Fruit fly (Drosophila melanogaster): Measurements from ENCODE around the gene sowah.

The sowah gene

dm6 chr3L:12572366-12572765, at the start of gene sowah (continued):
- TF ChIP-seq p53 (GFP tag; optimal IDR thresholded peaks at IDR 0.05) (peak; percentile 33), NC2α (GFP tag; optimal IDR thresholded peaks at IDR 0.05) (no peak), sug (tag; optimal IDR thresholded peaks at IDR 0.05) (peak; percentile 55), cg (GFP tag; optimal IDR thresholded peaks at IDR 0.05) (no peak), Sry-δ (GFP tag; optimal IDR thresholded peaks at IDR 0.05) (peak; percentile 52), HmgD (GFP tag; optimal IDR thresholded peaks at IDR 0.05) (peak; percentile 94), CG10366 (GFP tag; IDR thresholded peaks at IDR 0.05) (peak; percentile 36; the same call in 1 of the 2 replicates), CG14014 (GFP tag; IDR thresholded peaks at IDR 0.05) (no peak; the same call in 1 of the 2 replicates), CG34376 (GFP tag; optimal IDR thresholded peaks at IDR 0.05) (no peak), prd (optimal IDR thresholded peaks at IDR 0.05) (no peak), prd (GFP tag; IDR thresholded peaks at IDR 0.05) (peak; percentile 45; the same call in 1 of the 3 replicates), CG2202 (tag; optimal IDR thresholded peaks at IDR 0.05) (no peak), pan (optimal IDR thresholded peaks at IDR 0.05) (no peak), pan (GFP tag; optimal IDR thresholded peaks at IDR 0.05 in 1 of 2, IDR thresholded peaks at IDR 0.05 in 1 of 2) (no peak), yki (optimal IDR thresholded peaks at IDR 0.05) (no peak), CG7987 (GFP tag; optimal IDR thresholded peaks at IDR 0.05) (peak; percentile 43), ato (GFP tag; IDR thresholded peaks at IDR 0.05; ENCODE audit: partially characterized antibody) (peak; percentile 48; the same call in 1 of the 2 replicates), CG12659 (GFP tag; optimal IDR thresholded peaks at IDR 0.05) (peak; percentile 67), CG43689 (GFP tag; IDR thresholded peaks at IDR 0.05) (no peak), ATbp (GFP tag; optimal IDR thresholded peaks at IDR 0.05) (no peak), pum (GFP tag; optimal IDR thresholded peaks at IDR 0.05) (no peak), Ets97D (GFP tag; optimal IDR thresholded peaks at IDR 0.05) (peak; percentile 77), kay (GFP tag; optimal IDR thresholded peaks at IDR 0.05) (peak; percentile 100), esg (GFP tag; conservative IDR thresholded peaks at IDR 0.05) (no peak), toy (GFP tag; IDR thresholded peaks at IDR 0.05) (no peak), trh (GFP tag; optimal IDR thresholded peaks at IDR 0.05) (peak; percentile 27), CG3838 (GFP tag; optimal IDR thresholded peaks at IDR 0.05) (peak; percentile 94), Aef1 (GFP tag; IDR thresholded peaks at IDR 0.05) (peak; percentile 60), Poxn (GFP tag; IDR thresholded peaks at IDR 0.05) (no peak), CG4820 (GFP tag; optimal IDR thresholded peaks at IDR 0.05) (peak; percentile 40), hb (GFP tag; IDR thresholded peaks at IDR 0.05; ENCODE audit: partially characterized antibody) (no peak), CG12744 (GFP tag; optimal IDR thresholded peaks at IDR 0.05) (peak; percentile 0), CG6254 (GFP tag; optimal IDR thresholded peaks at IDR 0.05) (no peak), CG1529 (GFP tag; optimal IDR thresholded peaks at IDR 0.05) (no peak), CG17829 (tag; optimal IDR thresholded peaks at IDR 0.05) (peak; percentile 51), insv (GFP tag; optimal IDR thresholded peaks at IDR 0.05) (peak in 1 of 2 experiments; percentile 30), CG5953 (GFP tag; IDR thresholded peaks at IDR 0.05) (no peak), CG33213 (GFP tag; optimal IDR thresholded peaks at IDR 0.05) (peak; percentile 74), CG3407 (GFP tag; optimal IDR thresholded peaks at IDR 0.05) (no peak), CG1792 (GFP tag; optimal IDR thresholded peaks at IDR 0.05) (peak; percentile 38), Sry-β (GFP tag; optimal IDR thresholded peaks at IDR 0.05) (no peak), Trl (optimal IDR thresholded peaks at IDR 0.05) (no peak), Trl (GFP tag; optimal IDR thresholded peaks at IDR 0.05) (peak; percentile 35), CG1603 (tag; optimal IDR thresholded peaks at IDR 0.05) (peak; percentile 76), CG9817 (tag; optimal IDR thresholded peaks at IDR 0.05) (peak; percentile 48), CG9727 (GFP tag; optimal IDR thresholded peaks at IDR 0.05) (peak; percentile 37), CG12236 (GFP tag; optimal IDR thresholded peaks at IDR 0.05) (peak; percentile 8), Elba2 (GFP tag; optimal IDR thresholded peaks at IDR 0.05) (peak; percentile 21), Dbx (GFP tag; IDR thresholded peaks at IDR 0.05) (peak; percentile 49; the same call in 1 of the 3 replicates), Asciz (GFP tag; optimal IDR thresholded peaks at IDR 0.05) (no peak), CG2889 (GFP tag; IDR thresholded peaks at IDR 0.05) (no peak), bcd (GFP tag; optimal IDR thresholded peaks at IDR 0.05) (peak; percentile 71), CkIIα-i1 (GFP tag; IDR thresholded peaks at IDR 0.05) (no peak)
